Worm (Caenorhabditis elegans) whole organism, L4 larva: ENCODE data around the gene str-101.

ENCODE experiments used
- F26F4.8 ChIP-seq: fragments of 200-800 bp; sonication (Bioruptor generic); conservative IDR thresholded peaks from 2 replicates; pipeline ENCODE4 v1.3.6; 2022; ENCODE audit warnings: missing genetic modification characterization, missing compliant biosample characterization
- Y75B8A.6 ChIP-seq: fragments of 200-800 bp; sonication (Bioruptor generic); IDR thresholded peaks from 2 replicates; pipeline ENCODE4 v1.3.6; 2022; ENCODE audit warnings: missing genetic modification reagents, missing genetic modification characterization, missing compliant biosample characterization
- aha-1 ChIP-seq: fragments of 150-350 bp; peaks from one replicate; lab custom pipeline; 2014; ENCODE audit warnings: missing biosample characterization, missing genetic modification characterization
- ceh-28 ChIP-seq: fragments of 150-350 bp; optimal IDR thresholded peaks from 2 replicates; lab custom pipeline; 2014; ENCODE audit warnings: missing biosample characterization, missing genetic modification reagents, missing genetic modification characterization
- unc-39 ChIP-seq: sonication (generic microtip); optimal IDR thresholded peaks from 2 replicates; lab custom pipeline; 2017; ENCODE audit warnings: missing biosample characterization, missing genetic modification characterization

ce11 chrV:15733568-15733967 lies 21.8 kb upstream of the str-101 start, which contains the start of gene T23D5.3:
- no peak for TF ChIP-seq ceh-28
- TF ChIP-seq F26F4.8 = no peak
- TF ChIP-seq unc-39 (tag; lab: Kevin White, UChicago) = no peak
- no peak for TF ChIP-seq aha-1 (tag; lab: Kevin White, UChicago)
- TF ChIP-seq Y75B8A.6 = no peak
